Fruit fly (Drosophila melanogaster) Kc167 (cell line): ENCODE results near the gene Dic1.

Experiments used
- Myc ChIP-seq: fragments of >200 bp; optimal IDR thresholded peaks from 2 replicates; lab custom pipeline; 2017; ENCODE audit warnings: missing external identifiers
- Sin3A ChIP-seq: fragments of >200 bp; optimal IDR thresholded peaks from 2 replicates; lab custom pipeline; 2018; ENCODE audit warnings: missing external identifiers
- h ChIP-seq: fragments of >200 bp; optimal IDR thresholded peaks from 3 replicates; lab custom pipeline; 2018; ENCODE audit warnings: missing external identifiers
- insv ChIP-seq: fragments of >200 bp; optimal IDR thresholded peaks from 3 replicates; lab custom pipeline; 2018; ENCODE audit warnings: missing external identifiers
- psq ChIP-seq: fragments of >200 bp; optimal IDR thresholded peaks from 2 replicates; lab custom pipeline; 2017; ENCODE audit warnings: missing external identifiers
- ttk ChIP-seq: sonication (Bioruptor generic); optimal IDR thresholded peaks from 2 replicates; lab custom pipeline; 2017; ENCODE audit warnings: missing external identifiers

The Dic1 gene

dm6 chr3R:13364175-13365174 lies at the start of gene Dic1:
Dic1 (plus strand) TSS chr3R:13364938.
- no peak for TF ChIP-seq h
- no peak for TF ChIP-seq insv (lab: Kevin White, UChicago)

- TF ChIP-seq h (no peak), psq (lab: Kevin White, UChicago) (no peak), Myc (lab: Kevin White, UChicago) (no peak), Sin3A (lab: Kevin White, UChicago) (no peak), insv (lab: Kevin White, UChicago) (no peak), ttk (lab: Kevin White, UChicago) (no peak)
Observed at dm6 chr3R:13319170-13319569, 45.6 kb upstream of the Dic1 start, which contains the start of gene CG45080. CG45080 (minus strand) TSS chr3R:13319270.

dm6 chr3R:13319873-13320272 lies 44.9 kb upstream of the Dic1 start:
- no peak for TF ChIP-seq ttk (lab: Kevin White, UChicago)
- no peak for TF ChIP-seq Myc (lab: Kevin White, UChicago)
- no peak for TF ChIP-seq Sin3A (lab: Kevin White, UChicago)
- TF ChIP-seq psq (lab: Kevin White, UChicago): no peak

- no peak for TF ChIP-seq Myc (lab: Kevin White, UChicago)
- TF ChIP-seq insv (lab: Kevin White, UChicago): no peak
- no peak for TF ChIP-seq ttk (lab: Kevin White, UChicago)
- TF ChIP-seq psq (lab: Kevin White, UChicago): no peak
- no peak for TF ChIP-seq h
- TF ChIP-seq Sin3A (lab: Kevin White, UChicago): no peak
Observed at dm6 chr3R:13333031-13333430, 31.7 kb upstream of the Dic1 start.

dm6 chr3R:13334007-13334406 lies 30.7 kb upstream of the Dic1 start, which contains the start of gene PK2-R2:
PK2-R2 (minus strand) TSS chr3R:13334166.
- TF ChIP-seq h: no peak

dm6 chr3R:13338030-13338429 lies 26.7 kb upstream of the Dic1 start, which contains the start of gene PK2-R1:
PK2-R1 (plus strand) TSS chr3R:13338330.
- no peak for TF ChIP-seq insv (lab: Kevin White, UChicago)
- TF ChIP-seq Myc (lab: Kevin White, UChicago): no peak

dm6 chr3R:13353373-13353772 lies 11.4 kb upstream of the Dic1 start, which contains the start of gene mthl12:
mthl12 (plus strand) TSS chr3R:13353673.
- no peak for TF ChIP-seq insv (lab: Kevin White, UChicago)
- no peak for TF ChIP-seq Sin3A (lab: Kevin White, UChicago)
- no peak for TF ChIP-seq psq (lab: Kevin White, UChicago)
- no peak for TF ChIP-seq ttk (lab: Kevin White, UChicago)
- TF ChIP-seq Myc (lab: Kevin White, UChicago): no peak
- no peak for TF ChIP-seq h

- no peak for TF ChIP-seq ttk (lab: Kevin White, UChicago)
- TF ChIP-seq insv (lab: Kevin White, UChicago): no peak
- TF ChIP-seq Myc (lab: Kevin White, UChicago): no peak
- no peak for TF ChIP-seq h
- TF ChIP-seq Sin3A (lab: Kevin White, UChicago): no peak
- TF ChIP-seq psq (lab: Kevin White, UChicago): no peak
Observed at dm6 chr3R:13356960-13357359, 7.8 kb upstream of the Dic1 start.

dm6 chr3R:13360108-13360507 lies 4.6 kb upstream of the Dic1 start:
- TF ChIP-seq psq (lab: Kevin White, UChicago) (no peak), Sin3A (lab: Kevin White, UChicago) (no peak)

dm6 chr3R:13363347-13363994 lies 1.3 kb upstream of the Dic1 start:
- TF ChIP-seq insv (lab: Kevin White, UChicago) (no peak), ttk (lab: Kevin White, UChicago) (no peak), Sin3A (lab: Kevin White, UChicago) (no peak), psq (lab: Kevin White, UChicago) (no peak), h (no peak)

- TF ChIP-seq Myc (lab: Kevin White, UChicago): no peak
- TF ChIP-seq psq (lab: Kevin White, UChicago): no peak
- no peak for TF ChIP-seq Sin3A (lab: Kevin White, UChicago)
- no peak for TF ChIP-seq ttk (lab: Kevin White, UChicago)
- TF ChIP-seq h: no peak
- no peak for TF ChIP-seq insv (lab: Kevin White, UChicago)
Observed at dm6 chr3R:13365665-13366414, 1.1 kb downstream of the Dic1 start.
